Worm (Caenorhabditis elegans): ENCODE measurements around the gene grl-6.

Gene grl-6

ce11 chrX:6458467-6458866, 7.7 kb upstream of the grl-6 start:
- TF ChIP-seq eor-1 (tag; optimal IDR thresholded peaks at IDR 0.05), result no peak
- no peak for TF ChIP-seq ceh-82 (tag; optimal IDR thresholded peaks at IDR 0.05)
- no peak for TF ChIP-seq zag-1 (tag; optimal IDR thresholded peaks at IDR 0.05)
- TF ChIP-seq snpc-4 (tag; optimal IDR thresholded peaks at IDR 0.05), result no peak
- TF ChIP-seq lin-39 (tag; optimal IDR thresholded peaks at IDR 0.05), result no peak
- TF ChIP-seq egl-5 (tag; optimal IDR thresholded peaks at IDR 0.05), result no peak
- no peak for TF ChIP-seq hmg-11 (tag; optimal IDR thresholded peaks at IDR 0.05)
- TF ChIP-seq nhr-77 (tag; optimal IDR thresholded peaks at IDR 0.05), result no peak
- TF ChIP-seq elt-1 (tag; optimal IDR thresholded peaks at IDR 0.05), result no peak
- TF ChIP-seq jun-1 (tag; optimal IDR thresholded peaks at IDR 0.05), result no peak

ce11 chrX:6458001-6458400, 7.3 kb upstream of the grl-6 start:
- TF ChIP-seq nhr-76 (tag; optimal IDR thresholded peaks at IDR 0.05), result no peak
- no peak for TF ChIP-seq mdl-1 (tag; optimal IDR thresholded peaks at IDR 0.05)
- no peak for TF ChIP-seq snpc-4 (tag; optimal IDR thresholded peaks at IDR 0.05)
- TF ChIP-seq ZK546.5 (tag; optimal IDR thresholded peaks at IDR 0.05), result no peak
- no peak for TF ChIP-seq nfya-1 (tag; optimal IDR thresholded peaks at IDR 0.05; ENCODE audit: insufficient read depth)
- TF ChIP-seq tbx-2 (tag; optimal IDR thresholded peaks at IDR 0.05), result no peak
- peak; percentile 15 for TF ChIP-seq pha-4 (tag; optimal IDR thresholded peaks at IDR 0.05)
- no peak for TF ChIP-seq unc-39 (tag; optimal IDR thresholded peaks at IDR 0.05)
- TF ChIP-seq ceh-82 (tag; optimal IDR thresholded peaks at IDR 0.05), result no peak
- no peak for TF ChIP-seq unc-62 (GFP tag; optimal IDR thresholded peaks at IDR 0.05)
- TF ChIP-seq ztf-4 (tag; optimal IDR thresholded peaks at IDR 0.05), result no peak
- no peak for TF ChIP-seq nhr-12 (tag; optimal IDR thresholded peaks at IDR 0.05)
- peak; percentile 73 for TF ChIP-seq elt-2 (tag; optimal IDR thresholded peaks at IDR 0.05)
- no peak for TF ChIP-seq lin-39 (tag; optimal IDR thresholded peaks at IDR 0.05)

- peak; percentile 32 for TF ChIP-seq skn-1 (tag; optimal IDR thresholded peaks at IDR 0.05)
- TF ChIP-seq nhr-28 (tag; optimal IDR thresholded peaks at IDR 0.05), result no peak
- TF ChIP-seq snpc-4 (tag; optimal IDR thresholded peaks at IDR 0.05), result no peak
- no peak for TF ChIP-seq lin-39 (tag; optimal IDR thresholded peaks at IDR 0.05)
- TF ChIP-seq unc-62 (GFP tag; optimal IDR thresholded peaks at IDR 0.05), result no peak
- TF ChIP-seq nhr-237 (tag; optimal IDR thresholded peaks at IDR 0.05), result no peak
- no peak for TF ChIP-seq jun-1 (tag; optimal IDR thresholded peaks at IDR 0.05)
- no peak for TF ChIP-seq sea-2 (GFP tag; optimal IDR thresholded peaks at IDR 0.05)
- peak; percentile 94 for TF ChIP-seq pqm-1 (tag; optimal IDR thresholded peaks at IDR 0.05)
- no peak for TF ChIP-seq aly-2 (tag; optimal IDR thresholded peaks at IDR 0.05)
- TF ChIP-seq pha-4 (tag; optimal IDR thresholded peaks at IDR 0.05), result peak; percentile 16
- no peak for TF ChIP-seq nhr-76 (tag; optimal IDR thresholded peaks at IDR 0.05)
- peak; percentile 98 for TF ChIP-seq elt-2 (tag; optimal IDR thresholded peaks at IDR 0.05)
- no peak for TF ChIP-seq nhr-12 (tag; optimal IDR thresholded peaks at IDR 0.05)
Measured at ce11 chrX:6456567-6456966, 5.8 kb upstream of the grl-6 start, which contains the start of gene pept-1. TSS of gene pept-1 (plus strand) at chrX:6456872.

- TF ChIP-seq ZK546.5 (tag; optimal IDR thresholded peaks at IDR 0.05), result no peak
Measured at ce11 chrX:6455157-6455556, 4.4 kb upstream of the grl-6 start, which contains the start of gene nas-33. TSS of gene nas-33 (minus strand) at chrX:6455257.

DNA sequence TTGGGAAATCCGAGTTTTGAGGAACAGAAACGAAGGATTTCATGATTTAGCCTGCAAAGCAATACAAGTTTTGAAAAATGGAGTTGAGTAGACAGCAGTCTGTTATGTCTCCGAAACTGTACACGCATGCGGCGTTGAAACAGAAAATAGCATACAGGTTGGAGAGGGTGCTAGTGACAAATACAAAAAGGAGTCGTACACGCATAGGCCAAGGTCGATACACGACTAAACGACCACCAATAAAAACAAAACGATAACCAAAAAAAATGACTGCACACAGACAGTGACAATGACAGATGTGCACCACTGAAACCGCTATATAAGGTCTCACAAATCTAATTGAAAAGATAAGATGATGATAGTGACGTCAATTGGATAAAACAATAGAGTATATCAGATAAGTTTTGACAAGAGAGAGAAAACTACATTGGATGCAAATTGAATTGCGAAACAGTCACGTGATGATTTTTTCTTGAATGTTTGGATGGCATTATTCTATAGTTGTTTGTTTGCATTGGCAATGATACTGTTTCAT, 1.8 kb downstream of the grl-6 start, which contains the start of gene fah-1:
Gene fah-1 (minus strand): TSS at position 51 of the 535 bp plus-strand sequence.
- TF ChIP-seq elt-1 (tag; optimal IDR thresholded peaks at IDR 0.05), result peak; percentile 51
- no peak for TF ChIP-seq nhr-77 (tag; optimal IDR thresholded peaks at IDR 0.05)
- TF ChIP-seq nhr-25 (tag; optimal IDR thresholded peaks at IDR 0.05), result peak; percentile 78
- TF ChIP-seq unc-62 (GFP tag; optimal IDR thresholded peaks at IDR 0.05), result peak; percentile 34
- TF ChIP-seq nhr-67 (tag; optimal IDR thresholded peaks at IDR 0.05), result no peak
- TF ChIP-seq skn-1 (tag; optimal IDR thresholded peaks at IDR 0.05), result peak; percentile 20
- TF ChIP-seq nhr-43 (tag; optimal IDR thresholded peaks at IDR 0.05; ENCODE audit: poor library complexity, severe bottlenecking), result peak; percentile 64
- peak; percentile 31 for TF ChIP-seq mdl-1 (tag; optimal IDR thresholded peaks at IDR 0.05)
- no peak for TF ChIP-seq R02D3.7 (tag; optimal IDR thresholded peaks at IDR 0.05)
- peak; percentile 79 for TF ChIP-seq elt-2 (tag; optimal IDR thresholded peaks at IDR 0.05)
- peak; percentile 55 for TF ChIP-seq jun-1 (tag; optimal IDR thresholded peaks at IDR 0.05)
- peak; percentile 71 for TF ChIP-seq ceh-28 (tag; optimal IDR thresholded peaks at IDR 0.05)
- peak in 2 of 3 experiments; percentile 61 to 89 for TF ChIP-seq elt-3 (tag; optimal IDR thresholded peaks at IDR 0.05)
- TF ChIP-seq lin-15B (tag; optimal IDR thresholded peaks at IDR 0.05), result no peak
- TF ChIP-seq nhr-23 (tag; optimal IDR thresholded peaks at IDR 0.05), result peak; percentile 67
